Worm (Caenorhabditis elegans): ENCODE measurements around the gene unc-116.

- TF ChIP-seq ceh-82 (tag; optimal IDR thresholded peaks at IDR 0.05) (no peak), fkh-8 (tag; optimal IDR thresholded peaks at IDR 0.05) (peak; percentile 26), nhr-28 (tag; optimal IDR thresholded peaks at IDR 0.05) (no peak), fkh-10 (GFP tag; optimal IDR thresholded peaks at IDR 0.05) (no peak), unc-62 (GFP tag; optimal IDR thresholded peaks at IDR 0.05) (no peak), efl-1 (optimal IDR thresholded peaks at IDR 0.05) (no peak), efl-1 (GFP tag; optimal IDR thresholded peaks at IDR 0.05 in 1 of 2) (peak in 1 of 2 experiments; percentile 76), hlh-4 (tag; optimal IDR thresholded peaks at IDR 0.05) (no peak)
Measured at ce11 chrIII:8394374-8395302, 39.7 kb upstream of the unc-116 start, which contains the start of gene ZK353.10.
